Worm (Caenorhabditis elegans): ENCODE data around the gene frpr-2.
A peak's percentile ranks its signal among the peaks of the same experiment; 100 is the strongest.

Gene frpr-2

ce11 chrX:13011897-13012296 is 46.6 kb downstream of the frpr-2 start:
- TF ChIP-seq unc-62 (GFP tag; optimal IDR thresholded peaks at IDR 0.05 in 1 of 2) (peak in 1 of 2 experiments; percentile 43), unc-62 (tag; optimal IDR thresholded peaks at IDR 0.05) (no peak), lim-7 (GFP tag; IDR thresholded peaks at IDR 0.05) (no peak)

- peak; percentile 80 for TF ChIP-seq nhr-25 (tag; optimal IDR thresholded peaks at IDR 0.05; ENCODE audit: borderline replicate concordance, insufficient read depth)
- TF ChIP-seq mep-1 (tag; optimal IDR thresholded peaks at IDR 0.05), result peak; percentile 12
- TF ChIP-seq fkh-10 (GFP tag; optimal IDR thresholded peaks at IDR 0.05), result no peak
- TF ChIP-seq unc-62 (GFP tag; optimal IDR thresholded peaks at IDR 0.05 in 1 of 2), result peak in 1 of 2 experiments; percentile 81
- TF ChIP-seq unc-62 (tag; optimal IDR thresholded peaks at IDR 0.05), result no peak
- TF ChIP-seq nhr-28 (tag; optimal IDR thresholded peaks at IDR 0.05), result peak; percentile 33
Observed at ce11 chrX:13014341-13014740, 49.1 kb downstream of the frpr-2 start.

- TF ChIP-seq skn-1 (tag; optimal IDR thresholded peaks at IDR 0.05) (no peak), tag-97 (GFP tag; IDR thresholded peaks at IDR 0.05) (no peak), T20F7.1 (GFP tag; optimal IDR thresholded peaks at IDR 0.05) (no peak), aha-1 (tag) (peak; percentile 31), lin-29 (GFP tag; IDR thresholded peaks at IDR 0.05) (no peak), nhr-25 (tag; optimal IDR thresholded peaks at IDR 0.05; ENCODE audit: borderline replicate concordance, insufficient read depth) (peak; percentile 14), egl-43 (GFP tag; IDR thresholded peaks at IDR 0.05) (no peak)
Observed at ce11 chrX:13016290-13016689, 51.0 kb downstream of the frpr-2 start.
